Fruit fly (Drosophila melanogaster) whole organism, embryonic: ENCODE measurements around the gene stg1.

ENCODE experiments used
- CG10979 ChIP-seq: fragments of 200-800 bp; sonication (Bioruptor generic); optimal IDR thresholded peaks from 2 replicates; lab custom pipeline; 2018; ENCODE audit warnings: missing biosample characterization, mild to moderate bottlenecking, missing genetic modification characterization, moderate library complexity
- CG11723 ChIP-seq: fragments of 200-800 bp; sonication (Bioruptor generic); optimal IDR thresholded peaks from 2 replicates; lab custom pipeline; 2017; ENCODE audit warnings: missing biosample characterization, mild to moderate bottlenecking, missing genetic modification characterization
- CG1233 ChIP-seq: fragments of 200-800 bp; sonication (Bioruptor generic); optimal IDR thresholded peaks from 4 replicates; lab custom pipeline; 2018; ENCODE audit warnings: missing biosample characterization, mild to moderate bottlenecking, missing genetic modification characterization
- CG14965 ChIP-seq: fragments of 200-800 bp; sonication (Bioruptor generic); optimal IDR thresholded peaks from 2 replicates; lab custom pipeline; 2016; ENCODE audit warnings: missing biosample characterization, missing genetic modification characterization, borderline replicate concordance
- CG15011 ChIP-seq: fragments of 200-800 bp; sonication (Bioruptor generic); optimal IDR thresholded peaks from 3 replicates; lab custom pipeline; 2018; ENCODE audit warnings: missing biosample characterization, mild to moderate bottlenecking, missing genetic modification characterization
- CG16863 ChIP-seq: fragments of 200-800 bp; sonication (Bioruptor generic); optimal IDR thresholded peaks from 3 replicates; lab custom pipeline; 2016; ENCODE audit warnings: missing biosample characterization, missing genetic modification characterization
- CG17359 ChIP-seq: fragments of 200-800 bp; sonication (Bioruptor generic); optimal IDR thresholded peaks from 3 replicates; lab custom pipeline; 2018; ENCODE audit warnings: missing biosample characterization, mild to moderate bottlenecking, missing genetic modification characterization, moderate library complexity
- CG32767 ChIP-seq: fragments of 200-800 bp; sonication (Bioruptor generic); IDR thresholded peaks from 2 replicates; pipeline ENCODE4 v1.3.6; 2022; ENCODE audit warnings: missing biosample characterization, missing genetic modification characterization
- CG32772 ChIP-seq: fragments of 200-800 bp; sonication (Bioruptor generic); IDR thresholded peaks from 2 replicates; pipeline ENCODE4 v1.3.6; 2022; ENCODE audit warnings: missing biosample characterization, missing genetic modification characterization
- CG3407 ChIP-seq: fragments of 200-800 bp; sonication (Bioruptor generic); optimal IDR thresholded peaks from 2 replicates; lab custom pipeline; 2018; ENCODE audit warnings: missing biosample characterization, mild to moderate bottlenecking, missing genetic modification characterization
- CG43689 ChIP-seq: fragments of 200-800 bp; sonication (Bioruptor generic); IDR thresholded peaks from 2 replicates; pipeline ENCODE4 v1.3.6; 2022; ENCODE audit warnings: missing biosample characterization, missing genetic modification characterization
- CG6272 ChIP-seq: fragments of 200-800 bp; sonication (Bioruptor generic); IDR thresholded peaks from 2 replicates; pipeline ENCODE4 v1.3.6; 2022; ENCODE audit warnings: missing biosample characterization, missing genetic modification characterization
- CG6813 ChIP-seq: fragments of 200-800 bp; sonication (Bioruptor generic); optimal IDR thresholded peaks from 2 replicates; lab custom pipeline; 2017; ENCODE audit warnings: missing biosample characterization, missing genetic modification characterization, mild to moderate bottlenecking, moderate library complexity, missing genetic modification reagents
- CG7745 ChIP-seq: fragments of 200-800 bp; sonication (Bioruptor generic); optimal IDR thresholded peaks from 2 replicates; lab custom pipeline; 2018; ENCODE audit warnings: missing biosample characterization, mild to moderate bottlenecking, missing genetic modification characterization, moderate library complexity
- CG8924 ChIP-seq: fragments of 200-800 bp; optimal IDR thresholded peaks from 3 replicates; lab custom pipeline; 2019; ENCODE audit warnings: missing biosample characterization, mild to moderate bottlenecking, missing genetic modification characterization, moderate library complexity
- CG9876 ChIP-seq: fragments of 200-800 bp; sonication (Bioruptor generic); optimal IDR thresholded peaks from 2 replicates; lab custom pipeline; 2016; ENCODE audit warnings: missing biosample characterization, missing genetic modification characterization
- Dp ChIP-seq: fragments of 200-800 bp; sonication (Bioruptor generic); optimal IDR thresholded peaks from 2 replicates; lab custom pipeline; 2018; ENCODE audit warnings: missing biosample characterization, mild to moderate bottlenecking, missing genetic modification characterization, moderate library complexity
- Drgx ChIP-seq: fragments of 200-800 bp; sonication (Bioruptor generic); IDR thresholded peaks from 2 replicates; pipeline ENCODE4 v1.3.6; 2022; ENCODE audit warnings: missing biosample characterization, missing genetic modification characterization
- ERR ChIP-seq: fragments of 200-800 bp; sonication (Bioruptor generic); optimal IDR thresholded peaks from 2 replicates; lab custom pipeline; 2016; ENCODE audit warnings: missing biosample characterization, missing genetic modification characterization
- Ets97D ChIP-seq: fragments of 200-800 bp; sonication (Bioruptor generic); optimal IDR thresholded peaks from 3 replicates; lab custom pipeline; 2016; ENCODE audit warnings: missing biosample characterization, missing genetic modification characterization
- HHEX ChIP-seq: fragments of 200-800 bp; sonication (Bioruptor generic); optimal IDR thresholded peaks from 3 replicates; lab custom pipeline; 2017; ENCODE audit warnings: missing biosample characterization, mild to moderate bottlenecking, missing genetic modification characterization, missing genetic modification reagents
- HLH3B ChIP-seq: fragments of 200-800 bp; sonication (Bioruptor generic); IDR thresholded peaks from 2 replicates; pipeline ENCODE4 v1.3.6; 2022; ENCODE audit warnings: missing biosample characterization, missing genetic modification characterization
- Hsf ChIP-seq: fragments of 200-800 bp; sonication (Bioruptor generic); optimal IDR thresholded peaks from 3 replicates; lab custom pipeline; 2016; ENCODE audit warnings: missing biosample characterization, missing genetic modification characterization
- Kr ChIP-seq: fragments of 200-800 bp; sonication (Bioruptor generic); optimal IDR thresholded peaks from 2 replicates; lab custom pipeline; 2017; ENCODE audit warnings: missing biosample characterization, mild to moderate bottlenecking, missing genetic modification characterization
- Opbp ChIP-seq: fragments of 200-800 bp; sonication (Bioruptor generic); IDR thresholded peaks from 3 replicates; pipeline ENCODE4 v1.3.6; 2022; ENCODE audit warnings: missing biosample characterization, missing genetic modification characterization; ENCODE audit not compliant: partially characterized antibody
- Usf ChIP-seq: fragments of 200-800 bp; sonication (Bioruptor generic); optimal IDR thresholded peaks from 2 replicates; lab custom pipeline; 2017; ENCODE audit warnings: missing genotype, missing biosample characterization, missing genetic modification characterization
- Xrp1 ChIP-seq: fragments of 200-800 bp; sonication (Bioruptor generic); IDR thresholded peaks from 2 replicates; pipeline ENCODE4 v1.3.6; 2022; ENCODE audit warnings: missing biosample characterization, missing genetic modification characterization
- ac ChIP-seq: fragments of 200-800 bp; sonication (Bioruptor generic); optimal IDR thresholded peaks from 3 replicates; lab custom pipeline; 2017; ENCODE audit warnings: missing biosample characterization, mild to moderate bottlenecking, missing genetic modification characterization
- cas ChIP-seq: fragments of 200-800 bp; sonication (Bioruptor generic); IDR thresholded peaks from 2 replicates; pipeline ENCODE4 v1.3.6; 2022; ENCODE audit warnings: missing biosample characterization, missing genetic modification characterization
- chm ChIP-seq: fragments of 200-800 bp; sonication (Bioruptor generic); IDR thresholded peaks from 2 replicates; pipeline ENCODE4 v1.3.6; 2022; ENCODE audit warnings: missing biosample characterization, missing genetic modification characterization
- chn ChIP-seq: fragments of 200-800 bp; sonication (Bioruptor generic); optimal IDR thresholded peaks from 2 replicates; lab custom pipeline; 2016; ENCODE audit warnings: missing biosample characterization, missing genetic modification characterization
- da ChIP-seq: fragments of 200-800 bp; sonication (Bioruptor generic); optimal IDR thresholded peaks from 2 replicates; lab custom pipeline; 2016; ENCODE audit warnings: missing biosample characterization, missing genetic modification characterization
- dati ChIP-seq: fragments of 200-800 bp; sonication (Bioruptor generic); IDR thresholded peaks from 2 replicates; pipeline ENCODE4 v1.3.6; 2022; ENCODE audit warnings: missing biosample characterization, missing genetic modification characterization
- esg ChIP-seq: fragments of 200-800 bp; sonication (Bioruptor generic); conservative IDR thresholded peaks from 2 replicates; pipeline ENCODE4 v1.3.6; 2022; ENCODE audit warnings: missing biosample characterization, missing genetic modification characterization
- eyg ChIP-seq: fragments of 200-800 bp; sonication (Bioruptor generic); optimal IDR thresholded peaks from 3 replicates; lab custom pipeline; 2016; ENCODE audit warnings: missing biosample characterization, missing genetic modification characterization
- fd64A ChIP-seq: fragments of 200-800 bp; sonication (Bioruptor generic); optimal IDR thresholded peaks from 3 replicates; lab custom pipeline; 2018; ENCODE audit warnings: missing biosample characterization, mild to moderate bottlenecking, missing genetic modification characterization
- fd96Cb ChIP-seq: fragments of 200-800 bp; sonication (Bioruptor generic); optimal IDR thresholded peaks from 2 replicates; lab custom pipeline; 2018; ENCODE audit warnings: missing biosample characterization, mild to moderate bottlenecking, missing genetic modification characterization, moderate library complexity
- fru ChIP-seq: fragments of >200 bp; optimal IDR thresholded peaks from 2 replicates; lab custom pipeline; 2017
- gsb ChIP-seq: fragments of 200-800 bp; sonication (Bioruptor generic); IDR thresholded peaks from 2 replicates; pipeline ENCODE4 v1.3.6; 2022; ENCODE audit warnings: missing biosample characterization, missing genetic modification characterization
- her ChIP-seq: fragments of 200-800 bp; sonication (Bioruptor generic); optimal IDR thresholded peaks from 2 replicates; lab custom pipeline; 2016; ENCODE audit warnings: missing biosample characterization, missing genetic modification characterization
- lilli ChIP-seq: fragments of 200-800 bp; sonication (Bioruptor generic); optimal IDR thresholded peaks from 3 replicates; lab custom pipeline; 2016; ENCODE audit warnings: missing biosample characterization, missing genetic modification characterization
- p53 ChIP-seq: fragments of 200-800 bp; sonication (Bioruptor generic); optimal IDR thresholded peaks from 2 replicates; lab custom pipeline; 2016; ENCODE audit warnings: missing biosample characterization, missing genetic modification characterization
- pzg ChIP-seq: fragments of 200-800 bp; sonication (Bioruptor generic); optimal IDR thresholded peaks from 3 replicates; lab custom pipeline; 2018; ENCODE audit warnings: missing biosample characterization, mild to moderate bottlenecking, missing genetic modification characterization, moderate library complexity
- ro ChIP-seq: fragments of 200-800 bp; sonication (Bioruptor generic); IDR thresholded peaks from 2 replicates; pipeline ENCODE4 v1.3.6; 2022; ENCODE audit warnings: missing biosample characterization, missing genetic modification characterization
- sc ChIP-seq, 3 experiments: fragments of >200 bp in 2 of 3; fragments of 200-800 bp in 1 of 3; sonication (Bioruptor generic) in 1 of 3; optimal IDR thresholded peaks; 2 replicates in 2 of 3; 3 replicates in 1 of 3; lab custom pipeline; 2017; ENCODE audit warnings: mild to moderate bottlenecking in 1 of 3, missing biosample characterization in 1 of 3, missing genetic modification characterization in 1 of 3, missing genetic modification reagents in 1 of 3
- shn ChIP-seq: fragments of 200-800 bp; sonication (Bioruptor generic); optimal IDR thresholded peaks from 3 replicates; lab custom pipeline; 2016; ENCODE audit warnings: missing biosample characterization, missing genetic modification characterization
- sqz ChIP-seq: fragments of 200-800 bp; sonication (Bioruptor generic); optimal IDR thresholded peaks from 3 replicates; lab custom pipeline; 2018; ENCODE audit warnings: missing biosample characterization, mild to moderate bottlenecking, missing genetic modification characterization
- tin ChIP-seq: fragments of 200-800 bp; sonication (Bioruptor generic); optimal IDR thresholded peaks from 3 replicates; lab custom pipeline; 2016; ENCODE audit warnings: missing biosample characterization, missing genetic modification characterization
- tll ChIP-seq, 2 experiments: fragments of 200-800 bp in 1 of 2; fragments of >200 bp in 1 of 2; sonication (Bioruptor generic) in 1 of 2; optimal IDR thresholded peaks; 2 replicates each; lab custom pipeline; 2017 to 2019; ENCODE audit warnings: missing biosample characterization in 2 of 2, missing genetic modification characterization in 2 of 2, mild to moderate bottlenecking in 1 of 2, moderate library complexity in 1 of 2
- tx ChIP-seq: fragments of 200-800 bp; sonication (Bioruptor generic); optimal IDR thresholded peaks from 2 replicates; lab custom pipeline; 2016; ENCODE audit warnings: missing biosample characterization, missing genetic modification characterization
- wek ChIP-seq: fragments of 200-800 bp; sonication (Bioruptor generic); optimal IDR thresholded peaks from 3 replicates; lab custom pipeline; 2018; ENCODE audit warnings: missing biosample characterization, mild to moderate bottlenecking, missing genetic modification characterization, moderate library complexity

Gene stg1

dm6 chrX:21124176-21124575 lies 30.5 kb downstream of the stg1 start (continued):
- peak; percentile 71 for TF ChIP-seq tin
- TF ChIP-seq Drgx (GFP tag; lab: Robert Waterston, UW) = peak; percentile 76
- peak; percentile 73 for TF ChIP-seq CG17359
- TF ChIP-seq CG15011 (GFP tag; lab: Kevin White, UChicago) = peak; percentile 27
- TF ChIP-seq CG14965 = no peak
- TF ChIP-seq ac (GFP tag; lab: Kevin White, UChicago) = no peak
- peak; percentile 62 for TF ChIP-seq esg
- TF ChIP-seq CG11723 (GFP tag; lab: Kevin White, UChicago) = no peak
- no peak for TF ChIP-seq ERR (GFP tag; lab: Kevin White, UChicago)
- peak; percentile 76 for TF ChIP-seq CG8924 (tag; lab: Kevin White, UChicago)
- TF ChIP-seq lilli (GFP tag; lab: Kevin White, UChicago) = peak; percentile 76
- peak; percentile 74 for TF ChIP-seq CG10979 (tag; lab: Kevin White, UChicago)
- peak; percentile 54 for TF ChIP-seq HHEX (GFP tag; lab: Kevin White, UChicago)
- no peak for TF ChIP-seq Dp (GFP tag; lab: Kevin White, UChicago)
- TF ChIP-seq CG7745 (tag; lab: Kevin White, UChicago) = no peak
- peak; percentile 44 for TF ChIP-seq CG1233 (GFP tag; lab: Kevin White, UChicago)
- TF ChIP-seq pzg = no peak
- peak; percentile 75 for TF ChIP-seq Hsf (GFP tag; lab: Kevin White, UChicago)
- TF ChIP-seq eyg (GFP tag; lab: Kevin White, UChicago) = no peak
- TF ChIP-seq dati = no peak
- TF ChIP-seq CG3407 (GFP tag; lab: Kevin White, UChicago) = peak; percentile 41
- no peak; the same call in 1 of the 2 replicates for TF ChIP-seq CG32767 (GFP tag; lab: Robert Waterston, UW)
- peak; percentile 39 for TF ChIP-seq CG6813 (GFP tag; lab: Kevin White, UChicago)
- TF ChIP-seq chm (GFP tag; lab: Robert Waterston, UW) = no peak
- no peak for TF ChIP-seq cas (GFP tag; lab: Robert Waterston, UW)
- TF ChIP-seq fru = no peak
- peak; percentile 71 for TF ChIP-seq fd96Cb (tag; lab: Kevin White, UChicago)
- TF ChIP-seq CG6272 (GFP tag; lab: Robert Waterston, UW) = peak; percentile 51; the same call in 1 of the 2 replicates
- no peak for TF ChIP-seq sqz (GFP tag; lab: Kevin White, UChicago)
- TF ChIP-seq shn (GFP tag; lab: Kevin White, UChicago) = no peak
- TF ChIP-seq p53 (GFP tag; lab: Kevin White, UChicago) = no peak
- TF ChIP-seq HLH3B (GFP tag; lab: Robert Waterston, UW) = no peak; the same call in 1 of the 2 replicates
- no peak for TF ChIP-seq Opbp (GFP tag; lab: Robert Waterston, UW)
- TF ChIP-seq CG32772 (GFP tag; lab: Robert Waterston, UW) = peak; percentile 55
- no peak for TF ChIP-seq wek
- no peak for TF ChIP-seq CG9876 (GFP tag; lab: Kevin White, UChicago)
- no peak for TF ChIP-seq da
- no peak for TF ChIP-seq tx
- TF ChIP-seq Xrp1 (GFP tag; lab: Robert Waterston, UW) = peak; percentile 79
- no peak for TF ChIP-seq fd64A
- 0 out of 2 replicates have a peak, but pooled peaks have one; percentile 34 for TF ChIP-seq gsb (GFP tag; lab: Robert Waterston, UW)
- no peak for TF ChIP-seq Kr (GFP tag; lab: Kevin White, UChicago)
- no peak for TF ChIP-seq Usf (GFP tag; lab: Kevin White, UChicago)
- peak; percentile 20 for TF ChIP-seq CG16863 (GFP tag; lab: Kevin White, UChicago)
- TF ChIP-seq CG43689 (GFP tag; lab: Robert Waterston, UW) = no peak
- TF ChIP-seq Ets97D (GFP tag; lab: Kevin White, UChicago) = no peak
- TF ChIP-seq sc (optimal IDR thresholded peaks at IDR 0.05; lab: Kevin White, UChicago) = no peak
- TF ChIP-seq sc (GFP tag; optimal IDR thresholded peaks at IDR 0.05; lab: Kevin White, UChicago) = peak; percentile 52
- TF ChIP-seq tll (GFP tag; optimal IDR thresholded peaks at IDR 0.05; lab: Kevin White, UChicago) = no peak
- TF ChIP-seq ro (GFP tag; lab: Robert Waterston, UW) = no peak
- peak; percentile 50 for TF ChIP-seq chn (GFP tag; lab: Kevin White, UChicago)
- TF ChIP-seq her (GFP tag; lab: Kevin White, UChicago) = no peak
